Worm (Caenorhabditis elegans): ENCODE results near the gene dhs-22.

DNA sequence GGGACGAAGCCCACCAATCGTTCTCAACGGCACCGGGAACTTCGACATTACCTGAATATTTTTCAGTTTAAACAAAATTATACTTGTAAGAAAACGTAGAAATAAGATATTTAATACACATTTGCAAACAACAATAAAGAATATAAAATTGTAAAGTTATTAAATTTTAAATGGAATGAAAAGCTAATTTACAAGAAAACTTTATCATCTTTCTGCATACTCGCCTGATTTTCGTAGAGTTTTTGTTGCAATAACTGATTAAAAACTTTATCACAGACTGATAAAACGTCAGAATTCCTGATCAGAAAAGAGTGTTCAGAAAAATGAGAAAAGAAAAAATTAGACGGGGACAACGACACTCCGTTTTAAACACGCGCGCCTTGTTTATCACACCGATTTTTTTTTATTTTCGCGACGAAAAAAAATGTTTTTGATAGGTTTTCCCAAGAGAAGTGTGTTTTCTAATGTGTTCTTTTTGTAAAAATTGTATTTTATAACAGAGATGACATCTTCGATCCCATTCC lies 26.1 kb upstream of the dhs-22 start, which contains the start of the genes dlat-1 and fntb-1:
- TF ChIP-seq sdz-38 (tag; optimal IDR thresholded peaks at IDR 0.05) (no peak), mxl-1 (tag; optimal IDR thresholded peaks at IDR 0.05) (no peak), ets-4 (GFP tag; optimal IDR thresholded peaks at IDR 0.05) (no peak), F52B5.7 (tag; optimal IDR thresholded peaks at IDR 0.05) (no peak)
